Worm (Caenorhabditis elegans) whole organism, L4/young adult: ENCODE results near the gene C29E4.10.

Experiments
- W03F9.2 ChIP-seq: fragments of 150-350 bp; optimal IDR thresholded peaks from 2 replicates; lab custom pipeline; 2014; ENCODE audit warnings: missing biosample characterization, missing genetic modification characterization
- dao-5 ChIP-seq: sonication (generic microtip); optimal IDR thresholded peaks from 2 replicates; lab custom pipeline; 2016; ENCODE audit warnings: missing genotype, missing genetic modification characterization, moderate library complexity, missing compliant biosample characterization
- him-1 ChIP-seq: sonication (generic microtip); optimal IDR thresholded peaks from 2 replicates; lab custom pipeline; 2016; ENCODE audit warnings: missing genotype, missing genetic modification reagents, missing genetic modification characterization, missing compliant biosample characterization

ce11 chrIII:7941417-7941816, 3.8 kb downstream of the C29E4.10 start, which contains the start of gene kle-2:
- TF ChIP-seq him-1 (tag; lab: Kevin White, UChicago), result no peak
- no peak for TF ChIP-seq dao-5 (tag; lab: Kevin White, UChicago)
- no peak for TF ChIP-seq W03F9.2 (tag; lab: Kevin White, UChicago)
